Fruit fly (Drosophila melanogaster) whole organism, embryonic: ENCODE measurements around the gene stwl.

ENCODE experiments used
- CG16779 ChIP-seq: fragments of 200-800 bp; sonication (Bioruptor generic); IDR thresholded peaks from 2 replicates; pipeline ENCODE4 v1.3.6; 2022; ENCODE audit warnings: missing biosample characterization, missing genetic modification characterization
- CG17186 ChIP-seq: fragments of 200-800 bp; sonication (Bioruptor generic); optimal IDR thresholded peaks from 3 replicates; lab custom pipeline; 2017; ENCODE audit warnings: missing biosample characterization, missing genetic modification reagents, missing genetic modification characterization
- CG18011 ChIP-seq: fragments of 200-800 bp; sonication (Bioruptor generic); optimal IDR thresholded peaks from 2 replicates; lab custom pipeline; 2017; ENCODE audit warnings: missing biosample characterization, missing genetic modification characterization, mild to moderate bottlenecking, moderate library complexity, missing genotype
- CG2678 ChIP-seq: fragments of 200-800 bp; sonication (Bioruptor generic); optimal IDR thresholded peaks from 3 replicates; lab custom pipeline; 2019; ENCODE audit warnings: missing biosample characterization, mild to moderate bottlenecking, missing genetic modification characterization, moderate library complexity
- CG30403 ChIP-seq: fragments of 200-800 bp; sonication (Bioruptor generic); optimal IDR thresholded peaks from 3 replicates; lab custom pipeline; 2016; ENCODE audit warnings: missing biosample characterization, missing genetic modification characterization
- CG31224 ChIP-seq: fragments of 200-800 bp; sonication (Bioruptor generic); IDR thresholded peaks from 2 replicates; pipeline ENCODE4 v1.3.6; 2022; ENCODE audit warnings: missing biosample characterization, missing genetic modification characterization
- CG3163 ChIP-seq: fragments of 200-800 bp; sonication (Bioruptor generic); optimal IDR thresholded peaks from 3 replicates; lab custom pipeline; 2016; ENCODE audit warnings: missing biosample characterization, missing genetic modification characterization
- CG32772 ChIP-seq: fragments of 200-800 bp; sonication (Bioruptor generic); IDR thresholded peaks from 2 replicates; pipeline ENCODE4 v1.3.6; 2022; ENCODE audit warnings: missing biosample characterization, missing genetic modification characterization
- CG3847 ChIP-seq: fragments of 200-800 bp; sonication (Bioruptor generic); IDR thresholded peaks from 2 replicates; pipeline ENCODE4 v1.3.6; 2022; ENCODE audit warnings: missing biosample characterization, missing genetic modification characterization
- CG6175 ChIP-seq: fragments of 200-800 bp; sonication (Bioruptor generic); IDR thresholded peaks from 3 replicates; pipeline ENCODE4 v1.3.6; 2022; ENCODE audit warnings: missing biosample characterization, missing genetic modification characterization
- CG7556 ChIP-seq: fragments of 200-800 bp; sonication (Bioruptor generic); optimal IDR thresholded peaks from 2 replicates; lab custom pipeline; 2017; ENCODE audit warnings: missing biosample characterization, mild to moderate bottlenecking, missing genetic modification characterization
- CG8478 ChIP-seq: fragments of >200 bp; optimal IDR thresholded peaks from 2 replicates; lab custom pipeline; 2018
- CG9727 ChIP-seq: fragments of 200-800 bp; sonication (Bioruptor generic); optimal IDR thresholded peaks from 3 replicates; lab custom pipeline; 2017; ENCODE audit warnings: missing biosample characterization, mild to moderate bottlenecking, missing genetic modification characterization
- Dll ChIP-seq: fragments of 200-800 bp; sonication (Bioruptor generic); IDR thresholded peaks from 4 replicates; pipeline ENCODE4 v1.3.6; 2022; ENCODE audit warnings: missing biosample characterization, missing genetic modification characterization; ENCODE audit not compliant: partially characterized antibody
- E2f2 ChIP-seq: fragments of 200-800 bp; sonication (Bioruptor generic); IDR thresholded peaks from 2 replicates; pipeline ENCODE4 v1.3.6; 2022; ENCODE audit warnings: missing biosample characterization, missing genetic modification characterization
- Eip74EF ChIP-seq, 2 experiments: fragments of 200-800 bp in 1 of 2; fragments of >200 bp in 1 of 2; sonication (Bioruptor generic) in 1 of 2; optimal IDR thresholded peaks; 2 replicates each; lab custom pipeline; 2017 to 2019; ENCODE audit warnings: missing biosample characterization in 2 of 2, missing genetic modification characterization in 2 of 2, mild to moderate bottlenecking in 1 of 2, moderate library complexity in 1 of 2
- GATAe ChIP-seq: fragments of 200-800 bp; sonication (Bioruptor generic); conservative IDR thresholded peaks from 2 replicates; pipeline ENCODE4 v1.3.6; 2022; ENCODE audit warnings: missing biosample characterization, missing genetic modification characterization
- H2.0 ChIP-seq: fragments of 200-800 bp; sonication (Bioruptor generic); IDR thresholded peaks from 2 replicates; pipeline ENCODE4 v1.3.6; 2022; ENCODE audit warnings: missing biosample characterization, missing genetic modification characterization
- HLH3B ChIP-seq: fragments of 200-800 bp; sonication (Bioruptor generic); IDR thresholded peaks from 2 replicates; pipeline ENCODE4 v1.3.6; 2022; ENCODE audit warnings: missing biosample characterization, missing genetic modification characterization
- Hr3 ChIP-seq: fragments of 200-800 bp; sonication (Bioruptor generic); optimal IDR thresholded peaks from 3 replicates; lab custom pipeline; 2016; ENCODE audit warnings: missing biosample characterization, missing genetic modification characterization
- Hsf ChIP-seq: fragments of 200-800 bp; sonication (Bioruptor generic); optimal IDR thresholded peaks from 3 replicates; lab custom pipeline; 2016; ENCODE audit warnings: missing biosample characterization, missing genetic modification characterization
- Max ChIP-seq: fragments of 200-800 bp; sonication (Bioruptor generic); optimal IDR thresholded peaks from 2 replicates; lab custom pipeline; 2016; ENCODE audit warnings: missing biosample characterization, mild to moderate bottlenecking, missing genetic modification characterization
- Meics ChIP-seq: fragments of 200-800 bp; sonication (Bioruptor generic); optimal IDR thresholded peaks from 2 replicates; lab custom pipeline; 2017; ENCODE audit warnings: missing biosample characterization, mild to moderate bottlenecking, missing genetic modification characterization
- Myb ChIP-seq: fragments of 200-800 bp; sonication (Bioruptor generic); optimal IDR thresholded peaks from 2 replicates; lab custom pipeline; 2016; ENCODE audit warnings: missing biosample characterization, missing genetic modification characterization
- NC2β ChIP-seq: fragments of 200-800 bp; sonication (Bioruptor generic); optimal IDR thresholded peaks from 2 replicates; lab custom pipeline; 2016; ENCODE audit warnings: missing biosample characterization, missing genetic modification characterization
- NfI ChIP-seq: fragments of 200-800 bp; sonication (Bioruptor generic); optimal IDR thresholded peaks from 3 replicates; lab custom pipeline; 2018; ENCODE audit warnings: missing biosample characterization, mild to moderate bottlenecking, missing genetic modification characterization, moderate library complexity
- Pdp1 ChIP-seq, 2 experiments: fragments of 200-800 bp; sonication (Bioruptor generic); optimal IDR thresholded peaks; 3 replicates each; lab custom pipeline; 2016; ENCODE audit warnings: missing biosample characterization in 2 of 2, missing genetic modification characterization in 2 of 2, mild to moderate bottlenecking in 1 of 2, moderate library complexity in 1 of 2
- Poxn ChIP-seq: fragments of 200-800 bp; sonication (Bioruptor generic); IDR thresholded peaks from 2 replicates; pipeline ENCODE4 v1.3.6; 2022; ENCODE audit warnings: missing biosample characterization, missing genetic modification characterization
- Rfx ChIP-seq: fragments of 200-800 bp; sonication (Bioruptor generic); IDR thresholded peaks from 2 replicates; pipeline ENCODE4 v1.3.6; 2022; ENCODE audit warnings: missing biosample characterization, missing genetic modification characterization
- Usf ChIP-seq: fragments of 200-800 bp; sonication (Bioruptor generic); optimal IDR thresholded peaks from 2 replicates; lab custom pipeline; 2017; ENCODE audit warnings: missing genotype, missing biosample characterization, missing genetic modification characterization
- YL-1 ChIP-seq: fragments of 200-800 bp; sonication (Bioruptor generic); optimal IDR thresholded peaks from 3 replicates; lab custom pipeline; 2017; ENCODE audit warnings: missing biosample characterization, mild to moderate bottlenecking, missing genetic modification characterization
- amos ChIP-seq: fragments of 200-800 bp; sonication (Bioruptor generic); IDR thresholded peaks from 2 replicates; pipeline ENCODE4 v1.3.6; 2022; ENCODE audit warnings: missing biosample characterization, missing genetic modification characterization; ENCODE audit not compliant: partially characterized antibody
- bab2 ChIP-seq: fragments of 200-800 bp; sonication (Bioruptor generic); optimal IDR thresholded peaks from 2 replicates; lab custom pipeline; 2016; ENCODE audit warnings: missing biosample characterization, missing genetic modification characterization
- chn ChIP-seq: fragments of 200-800 bp; sonication (Bioruptor generic); optimal IDR thresholded peaks from 2 replicates; lab custom pipeline; 2016; ENCODE audit warnings: missing biosample characterization, missing genetic modification characterization
- crp ChIP-seq, 2 experiments: fragments of 200-800 bp; sonication (Bioruptor generic); optimal IDR thresholded peaks; 2 replicates in 1 of 2; 3 replicates in 1 of 2; lab custom pipeline; 2017; ENCODE audit warnings: missing biosample characterization in 2 of 2, missing genetic modification characterization in 2 of 2, mild to moderate bottlenecking in 1 of 2, moderate library complexity in 1 of 2
- dati ChIP-seq: fragments of 200-800 bp; sonication (Bioruptor generic); IDR thresholded peaks from 2 replicates; pipeline ENCODE4 v1.3.6; 2022; ENCODE audit warnings: missing biosample characterization, missing genetic modification characterization
- dysf ChIP-seq: fragments of 200-800 bp; sonication (Bioruptor generic); IDR thresholded peaks from 3 replicates; pipeline ENCODE4 v1.3.6; 2022; ENCODE audit warnings: missing biosample characterization, missing genetic modification characterization
- en ChIP-seq: fragments of 200-800 bp; sonication (Bioruptor generic); optimal IDR thresholded peaks from 2 replicates; lab custom pipeline; 2016; ENCODE audit warnings: missing biosample characterization, missing genetic modification characterization
- eyg ChIP-seq: fragments of 200-800 bp; sonication (Bioruptor generic); optimal IDR thresholded peaks from 3 replicates; lab custom pipeline; 2016; ENCODE audit warnings: missing biosample characterization, missing genetic modification characterization
- jing ChIP-seq: fragments of 200-800 bp; sonication (Bioruptor generic); optimal IDR thresholded peaks from 2 replicates; lab custom pipeline; 2018; ENCODE audit warnings: missing biosample characterization, mild to moderate bottlenecking, missing genetic modification characterization
- maf-S ChIP-seq: fragments of 200-800 bp; sonication (Bioruptor generic); optimal IDR thresholded peaks from 2 replicates; lab custom pipeline; 2016; ENCODE audit warnings: missing biosample characterization, missing genetic modification characterization
- prd ChIP-seq, 3 experiments: fragments of >200 bp in 2 of 3; fragments of 200-800 bp in 1 of 3; sonication (Bioruptor generic) in 1 of 3; optimal IDR thresholded peaks in 2 of 3; IDR thresholded peaks in 1 of 3; 2 replicates in 2 of 3; 3 replicates in 1 of 3; pipeline versions ENCODE4 v1.3.6 to Lab custom; 2017 to 2022; ENCODE audit warnings: missing biosample characterization in 1 of 3, missing genetic modification characterization in 1 of 3
- repo ChIP-seq: fragments of 200-800 bp; sonication (Bioruptor generic); optimal IDR thresholded peaks from 2 replicates; lab custom pipeline; 2016; ENCODE audit warnings: missing biosample characterization, missing genetic modification characterization
- seq ChIP-seq: fragments of 200-800 bp; sonication (Bioruptor generic); IDR thresholded peaks from 2 replicates; pipeline ENCODE4 v1.3.6; 2022; ENCODE audit warnings: missing biosample characterization, missing genetic modification characterization
- sisA ChIP-seq: fragments of 200-800 bp; sonication (Bioruptor generic); IDR thresholded peaks from 2 replicates; pipeline ENCODE4 v1.3.6; 2022; ENCODE audit warnings: missing biosample characterization, missing genetic modification characterization
- slp2 ChIP-seq: fragments of 200-800 bp; sonication (Bioruptor generic); optimal IDR thresholded peaks from 2 replicates; lab custom pipeline; 2016; ENCODE audit warnings: missing biosample characterization, missing genetic modification characterization
- sqz ChIP-seq: fragments of 200-800 bp; sonication (Bioruptor generic); optimal IDR thresholded peaks from 3 replicates; lab custom pipeline; 2018; ENCODE audit warnings: missing biosample characterization, mild to moderate bottlenecking, missing genetic modification characterization
- tio ChIP-seq: fragments of 200-800 bp; sonication (Bioruptor generic); optimal IDR thresholded peaks from 2 replicates; lab custom pipeline; 2017; ENCODE audit warnings: missing biosample characterization, missing genetic modification characterization, inconsistent platforms
- vvl ChIP-seq: fragments of 200-800 bp; sonication (Bioruptor generic); IDR thresholded peaks from 2 replicates; pipeline ENCODE4 v1.3.6; 2022; ENCODE audit warnings: missing biosample characterization, missing genetic modification characterization

Gene stwl

dm6 chr3L:14409419-14410145 lies at the start of gene stwl (continued):
- TF ChIP-seq Hsf (GFP tag; lab: Kevin White, UChicago) (peak; percentile 58), jing (GFP tag; lab: Kevin White, UChicago) (no peak), H2.0 (GFP tag; lab: Robert Waterston, UW) (no peak; the same call in 1 of the 2 replicates), Usf (GFP tag; lab: Kevin White, UChicago) (no peak), dysf (GFP tag; lab: Robert Waterston, UW) (peak; percentile 32; the same call in 1 of the 3 replicates), CG16779 (GFP tag; lab: Robert Waterston, UW) (no peak), bab2 (GFP tag; lab: Kevin White, UChicago) (peak; percentile 47), CG7556 (GFP tag; lab: Kevin White, UChicago) (no peak), amos (peak; percentile 86), crp (GFP tag; optimal IDR thresholded peaks at IDR 0.05; lab: Kevin White, UChicago) (peak in 1 of 2 experiments; percentile 74), dati (GFP tag; lab: Robert Waterston, UW) (no peak), en (peak; percentile 25), NC2β (GFP tag; lab: Kevin White, UChicago) (peak; percentile 61), CG18011 (GFP tag; lab: Kevin White, UChicago) (no peak), CG3163 (GFP tag; lab: Kevin White, UChicago) (peak; percentile 56), HLH3B (peak; percentile 51; the same call in 1 of the 2 replicates), NfI (GFP tag; lab: Kevin White, UChicago) (peak; percentile 30), CG3847 (peak; percentile 65), Hr3 (GFP tag; lab: Kevin White, UChicago) (no peak), CG8478 (lab: Kevin White, UChicago) (peak; percentile 31), CG32772 (GFP tag; lab: Robert Waterston, UW) (no peak; the same call in 1 of the 2 replicates), maf-S (GFP tag; lab: Kevin White, UChicago) (peak; percentile 34), eyg (GFP tag; lab: Kevin White, UChicago) (peak; percentile 9), Meics (GFP tag; lab: Kevin White, UChicago) (peak; percentile 51), Max (GFP tag; lab: Kevin White, UChicago) (no peak), tio (GFP tag; lab: Kevin White, UChicago) (no peak), CG30403 (GFP tag; lab: Kevin White, UChicago) (no peak), CG17186 (GFP tag; lab: Kevin White, UChicago) (peak; percentile 76), CG9727 (GFP tag; lab: Kevin White, UChicago) (no peak), Pdp1 (GFP tag; optimal IDR thresholded peaks at IDR 0.05; lab: Kevin White, UChicago) (peak; percentile 61 to 73), vvl (GFP tag; lab: Robert Waterston, UW) (peak; percentile 77), slp2 (GFP tag; lab: Kevin White, UChicago) (no peak), Eip74EF (GFP tag; optimal IDR thresholded peaks at IDR 0.05; lab: Kevin White, UChicago) (no peak), Dll (GFP tag; lab: Robert Waterston, UW) (peak; percentile 78), prd (optimal IDR thresholded peaks at IDR 0.05; lab: Kevin White, UChicago) (no peak), prd (GFP tag; IDR thresholded peaks at IDR 0.05; lab: Robert Waterston, UW) (peak; percentile 58), YL-1 (GFP tag; lab: Kevin White, UChicago) (peak; percentile 28), repo (GFP tag; lab: Kevin White, UChicago) (peak; percentile 65), chn (peak; percentile 52), sqz (no peak), GATAe (GFP tag; lab: Robert Waterston, UW) (no peak), Myb (peak; percentile 73), Rfx (GFP tag; lab: Robert Waterston, UW) (no peak; the same call in 1 of the 2 replicates), seq (no peak), CG6175 (GFP tag; lab: Robert Waterston, UW) (peak; percentile 49; the same call in 1 of the 3 replicates), Poxn (GFP tag; lab: Robert Waterston, UW) (no peak), CG2678 (no peak), CG31224 (GFP tag; lab: Robert Waterston, UW) (no peak), sisA (GFP tag; lab: Robert Waterston, UW) (peak; percentile 57), E2f2 (no peak; the same call in 1 of the 2 replicates)
